Worm (Caenorhabditis elegans): ENCODE measurements around the gene ZC449.2.

ZC449.2 gene

ce11 chrX:5018062-5018653 is 2.9 kb upstream of the ZC449.2 start:
- TF ChIP-seq elt-1 (tag; optimal IDR thresholded peaks at IDR 0.05; ENCODE audit: borderline replicate concordance, insufficient read depth) (no peak), ceh-39 (tag; optimal IDR thresholded peaks at IDR 0.05) (peak; percentile 23), unc-120 (tag; optimal IDR thresholded peaks at IDR 0.05; ENCODE audit: poor library complexity, severe bottlenecking) (no peak), mep-1 (tag; optimal IDR thresholded peaks at IDR 0.05) (peak; percentile 46), elt-3 (tag; optimal IDR thresholded peaks at IDR 0.05) (no peak), ces-1 (GFP tag; optimal IDR thresholded peaks at IDR 0.05) (no peak), zip-8 (tag; optimal IDR thresholded peaks at IDR 0.05) (no peak), tbx-8 (GFP tag; optimal IDR thresholded peaks at IDR 0.05) (no peak), nhr-76 (tag; optimal IDR thresholded peaks at IDR 0.05) (no peak), lin-13 (tag; optimal IDR thresholded peaks at IDR 0.05) (no peak)

DNA sequence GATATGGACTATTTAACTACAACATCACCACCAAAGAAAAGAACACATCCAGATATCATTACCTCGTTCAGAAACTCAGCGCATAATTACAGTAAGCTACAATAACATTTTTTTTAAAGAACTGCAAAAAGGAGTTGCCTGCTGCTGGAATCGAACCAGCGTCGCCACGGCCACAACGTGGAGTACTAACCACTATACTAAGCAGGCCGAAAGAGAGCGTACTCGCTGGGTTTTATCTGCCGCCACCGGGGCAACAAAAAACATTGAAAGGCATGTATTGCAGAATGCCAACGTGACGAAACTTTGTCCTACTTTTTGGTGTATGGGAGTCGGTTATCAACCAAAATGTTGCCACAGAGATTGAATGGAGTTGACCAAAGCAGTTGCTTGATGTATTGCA is 1.6 kb downstream of the ZC449.2 start:
- TF ChIP-seq mls-2 (tag; optimal IDR thresholded peaks at IDR 0.05) (peak; percentile 58), ham-2 (GFP tag; optimal IDR thresholded peaks at IDR 0.05) (peak; percentile 36), unc-62 (GFP tag; optimal IDR thresholded peaks at IDR 0.05) (no peak), hlh-1 (tag; optimal IDR thresholded peaks at IDR 0.05) (no peak), sem-2 (GFP tag; optimal IDR thresholded peaks at IDR 0.05) (peak; percentile 67), ces-1 (GFP tag; optimal IDR thresholded peaks at IDR 0.05) (no peak), blmp-1 (tag; optimal IDR thresholded peaks at IDR 0.05) (no peak), sptf-1 (tag; optimal IDR thresholded peaks at IDR 0.05) (peak; percentile 84), lsy-2 (tag; optimal IDR thresholded peaks at IDR 0.05) (no peak), nhr-237 (tag; optimal IDR thresholded peaks at IDR 0.05) (no peak), ceh-83 (GFP tag; optimal IDR thresholded peaks at IDR 0.05) (peak; percentile 77), ztf-11 (tag; optimal IDR thresholded peaks at IDR 0.05) (no peak), mab-5 (tag; optimal IDR thresholded peaks at IDR 0.05) (no peak), ceh-43 (GFP tag; optimal IDR thresholded peaks at IDR 0.05) (peak; percentile 42), mep-1 (tag; optimal IDR thresholded peaks at IDR 0.05) (no peak), nhr-12 (tag; optimal IDR thresholded peaks at IDR 0.05) (no peak), lin-13 (tag; optimal IDR thresholded peaks at IDR 0.05) (no peak), lin-32 (GFP tag; optimal IDR thresholded peaks at IDR 0.05) (peak; percentile 26), flh-1 (GFP tag; optimal IDR thresholded peaks at IDR 0.05) (no peak), drap-1 (GFP tag; optimal IDR thresholded peaks at IDR 0.05) (peak; percentile 67), nhr-76 (tag; optimal IDR thresholded peaks at IDR 0.05) (no peak), unc-39 (tag; optimal IDR thresholded peaks at IDR 0.05) (no peak), snpc-4 (tag; optimal IDR thresholded peaks at IDR 0.05) (no peak), cnd-1 (tag; optimal IDR thresholded peaks at IDR 0.05) (peak; percentile 72), unc-120 (tag; optimal IDR thresholded peaks at IDR 0.05; ENCODE audit: poor library complexity, severe bottlenecking) (peak; percentile 36), zip-8 (tag; optimal IDR thresholded peaks at IDR 0.05) (no peak), ceh-39 (tag; optimal IDR thresholded peaks at IDR 0.05) (no peak), bed-3 (GFP tag; optimal IDR thresholded peaks at IDR 0.05) (peak; percentile 28), nhr-28 (tag; optimal IDR thresholded peaks at IDR 0.05) (no peak), pha-4 (tag; optimal IDR thresholded peaks at IDR 0.05) (no peak), nhr-2 (tag; optimal IDR thresholded peaks at IDR 0.05) (no peak), tbx-8 (GFP tag; optimal IDR thresholded peaks at IDR 0.05) (peak; percentile 60), elt-1 (tag; optimal IDR thresholded peaks at IDR 0.05; ENCODE audit: borderline replicate concordance, insufficient read depth) (no peak), M03D4.4 (tag; optimal IDR thresholded peaks at IDR 0.05) (peak; percentile 80), elt-3 (tag; optimal IDR thresholded peaks at IDR 0.05) (no peak)

DNA sequence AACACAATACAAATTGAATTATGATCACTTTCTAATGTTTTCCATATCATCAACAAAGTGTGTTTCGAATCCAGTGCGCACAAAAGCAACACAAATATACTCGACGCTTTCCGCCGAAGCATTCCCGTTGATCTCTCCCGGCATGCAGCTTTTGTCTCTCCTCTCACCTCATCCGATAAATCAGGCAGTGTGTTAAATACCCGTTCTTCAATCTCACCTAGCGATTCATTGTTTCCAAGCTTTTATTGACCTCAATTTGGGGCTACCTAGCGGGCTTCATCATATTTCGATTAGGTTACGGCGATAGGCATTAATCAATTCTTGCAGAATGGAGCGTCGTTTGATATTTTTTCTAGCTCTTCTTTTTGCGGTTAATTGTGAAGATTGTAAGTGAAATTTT is 3.2 kb downstream of the ZC449.2 start, which contains the start of gene ZC449.1:
TSS of gene ZC449.1 (plus strand) at position 121 of the 400 bp plus-strand sequence.
- TF ChIP-seq sem-2 (GFP tag; optimal IDR thresholded peaks at IDR 0.05) (no peak), ham-2 (GFP tag; optimal IDR thresholded peaks at IDR 0.05) (peak; percentile 51)

ce11 chrX:5026461-5026860 is 5.4 kb downstream of the ZC449.2 start:
- TF ChIP-seq lsy-2 (tag; optimal IDR thresholded peaks at IDR 0.05), result no peak
- TF ChIP-seq nhr-237 (tag; optimal IDR thresholded peaks at IDR 0.05), result no peak
- no peak for TF ChIP-seq bed-3 (GFP tag; optimal IDR thresholded peaks at IDR 0.05)
- no peak for TF ChIP-seq tbx-8 (GFP tag; optimal IDR thresholded peaks at IDR 0.05)
- TF ChIP-seq flh-1 (GFP tag; optimal IDR thresholded peaks at IDR 0.05), result no peak
- TF ChIP-seq ceh-39 (tag; optimal IDR thresholded peaks at IDR 0.05), result no peak

All from whole organism, mixed stage, embryonic.